Worm (Caenorhabditis elegans): ENCODE measurements around the gene pho-13.

- TF ChIP-seq unc-39 (tag; optimal IDR thresholded peaks at IDR 0.05) (no peak), blmp-1 (tag; optimal IDR thresholded peaks at IDR 0.05) (peak; percentile 10), nhr-76 (tag; optimal IDR thresholded peaks at IDR 0.05) (no peak), ztf-11 (tag; optimal IDR thresholded peaks at IDR 0.05) (no peak), M03D4.4 (tag; optimal IDR thresholded peaks at IDR 0.05) (no peak), lin-13 (tag; optimal IDR thresholded peaks at IDR 0.05) (no peak), ces-1 (GFP tag; optimal IDR thresholded peaks at IDR 0.05) (no peak)
Measured at ce11 chrII:8789828-8790558, 16.8 kb downstream of the pho-13 start, which contains the start of gene F07H5.13.
